Worm (Caenorhabditis elegans) whole organism, L3 larva: ENCODE data around the gene ZK354.2.

ENCODE experiments used
- ZK546.5 ChIP-seq: sonication (generic microtip); optimal IDR thresholded peaks from 2 replicates; lab custom pipeline; 2017; ENCODE audit warnings: missing biosample characterization, missing genetic modification characterization
- ama-1 ChIP-seq: fragments of 150-350 bp; optimal IDR thresholded peaks from 2 replicates; lab custom pipeline; 2018
- ceh-82 ChIP-seq: fragments of 150-350 bp; optimal IDR thresholded peaks from 2 replicates; lab custom pipeline; 2014; ENCODE audit warnings: missing biosample characterization, missing genetic modification characterization
- daf-12 ChIP-seq: fragments of 150-350 bp; optimal IDR thresholded peaks from 2 replicates; lab custom pipeline; 2014; ENCODE audit warnings: missing biosample characterization, missing genetic modification reagents, missing genetic modification characterization
- fkh-10 ChIP-seq: sonication (generic microtip); optimal IDR thresholded peaks from 2 replicates; lab custom pipeline; 2017; ENCODE audit warnings: missing biosample characterization, missing genetic modification reagents, missing genetic modification characterization
- fos-1 ChIP-seq: fragments of 150-350 bp; optimal IDR thresholded peaks from 2 replicates; lab custom pipeline; 2014; ENCODE audit warnings: missing biosample characterization, missing genetic modification characterization
- mdl-1 ChIP-seq: fragments of 150-350 bp; optimal IDR thresholded peaks from 2 replicates; lab custom pipeline; 2014; ENCODE audit warnings: missing biosample characterization, missing genetic modification characterization
- nhr-12 ChIP-seq: fragments of 150-350 bp; optimal IDR thresholded peaks from 2 replicates; lab custom pipeline; 2014; ENCODE audit warnings: missing biosample characterization, missing genetic modification characterization
- nhr-23 ChIP-seq: fragments of 150-350 bp; optimal IDR thresholded peaks from 2 replicates; lab custom pipeline; 2014; ENCODE audit warnings: missing biosample characterization, missing genetic modification reagents, missing genetic modification characterization
- nhr-237 ChIP-seq: fragments of 150-350 bp; optimal IDR thresholded peaks from 2 replicates; lab custom pipeline; 2014; ENCODE audit warnings: missing biosample characterization, missing genetic modification characterization
- nhr-28 ChIP-seq: fragments of 150-350 bp; optimal IDR thresholded peaks from 2 replicates; lab custom pipeline; 2014; ENCODE audit warnings: missing biosample characterization, missing genetic modification characterization
- unc-62 ChIP-seq: fragments of 150-350 bp; sonication (generic microtip); optimal IDR thresholded peaks from 4 replicates; lab custom pipeline; 2014; ENCODE audit warnings: missing biosample characterization, missing genetic modification reagents, missing genetic modification characterization
- zag-1 ChIP-seq: fragments of 150-350 bp; optimal IDR thresholded peaks from 2 replicates; lab custom pipeline; 2014; ENCODE audit warnings: missing biosample characterization, missing genetic modification characterization
- ztf-11 ChIP-seq: fragments of 150-350 bp; optimal IDR thresholded peaks from 2 replicates; lab custom pipeline; 2014; ENCODE audit warnings: missing biosample characterization, missing genetic modification characterization

- no peak for TF ChIP-seq nhr-23
- TF ChIP-seq ztf-11 (tag; lab: Kevin White, UChicago): no peak
- no peak for TF ChIP-seq zag-1 (tag; lab: Kevin White, UChicago)
- TF ChIP-seq ZK546.5: no peak
- no peak for TF ChIP-seq fkh-10 (GFP tag; lab: Kevin White, UChicago)
- no peak for TF ChIP-seq ceh-82 (tag; lab: Kevin White, UChicago)
- no peak for TF ChIP-seq unc-62
- no peak for TF ChIP-seq nhr-28 (tag; lab: Kevin White, UChicago)
- no peak for TF ChIP-seq fos-1
- no peak for TF ChIP-seq daf-12 (tag; lab: Kevin White, UChicago)
- no peak for TF ChIP-seq mdl-1 (tag; lab: Kevin White, UChicago)
- TF ChIP-seq ama-1 (lab: Kevin White, UChicago): no peak
- no peak for TF ChIP-seq nhr-237 (tag; lab: Kevin White, UChicago)
- no peak for TF ChIP-seq nhr-12 (tag; lab: Kevin White, UChicago)
These were observed 22.7 kb upstream of the ZK354.2 start, which contains the start of gene nlp-47 for ce11 chrIV:5290547-5290946.
